Worm (Caenorhabditis elegans) whole organism, early embryonic: ENCODE results near the gene ncam-1.

Experiments
- B0310.2 ChIP-seq: sonication (generic microtip); optimal IDR thresholded peaks from 2 replicates; lab custom pipeline; 2016; ENCODE audit warnings: mild to moderate bottlenecking, missing genetic modification characterization, missing compliant biosample characterization
- F13C5.2 ChIP-seq: sonication (generic microtip); optimal IDR thresholded peaks from 2 replicates; lab custom pipeline; 2017; ENCODE audit warnings: mild to moderate bottlenecking, missing genetic modification characterization, inconsistent platforms, missing compliant biosample characterization
- aly-1 ChIP-seq: sonication (generic microtip); optimal IDR thresholded peaks from 2 replicates; lab custom pipeline; 2016; ENCODE audit warnings: missing genetic modification characterization, missing compliant biosample characterization
- ama-1 ChIP-seq: fragments of 150-350 bp; optimal IDR thresholded peaks from 2 replicates; lab custom pipeline; 2014
- ceh-13 ChIP-seq: fragments of 200-800 bp; sonication (Bioruptor generic); optimal IDR thresholded peaks from 2 replicates; lab custom pipeline; 2018; ENCODE audit warnings: mild to moderate bottlenecking, missing genetic modification characterization, missing compliant biosample characterization
- ceh-36 ChIP-seq: sonication (generic microtip); optimal IDR thresholded peaks from 2 replicates; lab custom pipeline; 2016; ENCODE audit warnings: missing genetic modification characterization, inconsistent platforms, missing compliant biosample characterization
- ets-7 ChIP-seq: sonication (generic microtip); optimal IDR thresholded peaks from 2 replicates; lab custom pipeline; 2016; ENCODE audit warnings: missing genotype, missing genetic modification characterization, missing compliant biosample characterization
- flt-1 ChIP-seq: fragments of 200-800 bp; sonication (Bioruptor generic); IDR thresholded peaks from 2 replicates; pipeline ENCODE4 v1.3.6; 2022; ENCODE audit warnings: missing genetic modification characterization, missing compliant biosample characterization
- hmbx-1 ChIP-seq: sonication (generic microtip); optimal IDR thresholded peaks from 2 replicates; lab custom pipeline; 2016; ENCODE audit warnings: mild to moderate bottlenecking, missing genetic modification characterization, missing compliant biosample characterization
- hmg-4 ChIP-seq: fragments of 200-800 bp; sonication (Bioruptor generic); optimal IDR thresholded peaks from 2 replicates; lab custom pipeline; 2018; ENCODE audit warnings: mild to moderate bottlenecking, missing genetic modification characterization, missing compliant biosample characterization
- hnd-1 ChIP-seq: sonication (generic microtip); optimal IDR thresholded peaks from 2 replicates; lab custom pipeline; 2016; ENCODE audit warnings: missing genetic modification characterization, missing compliant biosample characterization
- pes-1 ChIP-seq: fragments of 200-800 bp; sonication (Bioruptor generic); IDR thresholded peaks from 2 replicates; pipeline ENCODE4 v1.3.6; 2022; ENCODE audit warnings: missing genetic modification reagents, missing genetic modification characterization, missing compliant biosample characterization
- scrt-1 ChIP-seq: fragments of 200-800 bp; sonication (Bioruptor generic); IDR thresholded peaks from 2 replicates; pipeline ENCODE4 v1.3.6; 2022; ENCODE audit warnings: missing genetic modification characterization, missing compliant biosample characterization
- sea-1 ChIP-seq: fragments of 200-800 bp; sonication (Bioruptor generic); conservative IDR thresholded peaks from 2 replicates; pipeline ENCODE4 v1.3.6; 2022; ENCODE audit warnings: missing genetic modification characterization, missing compliant biosample characterization
- tbx-11 ChIP-seq: fragments of 200-800 bp; sonication (Bioruptor generic); IDR thresholded peaks from 2 replicates; pipeline ENCODE4 v1.3.6; 2022; ENCODE audit warnings: missing genetic modification characterization, missing compliant biosample characterization
- tbx-37 ChIP-seq: fragments of 200-800 bp; sonication (Bioruptor generic); conservative IDR thresholded peaks from 2 replicates; pipeline ENCODE4 v1.3.6; 2022; ENCODE audit warnings: missing genetic modification reagents, missing genetic modification characterization, missing compliant biosample characterization
- tra-4 ChIP-seq: sonication (generic microtip); optimal IDR thresholded peaks from 2 replicates; lab custom pipeline; 2017; ENCODE audit warnings: missing genetic modification characterization, missing compliant biosample characterization

Gene ncam-1

DNA sequence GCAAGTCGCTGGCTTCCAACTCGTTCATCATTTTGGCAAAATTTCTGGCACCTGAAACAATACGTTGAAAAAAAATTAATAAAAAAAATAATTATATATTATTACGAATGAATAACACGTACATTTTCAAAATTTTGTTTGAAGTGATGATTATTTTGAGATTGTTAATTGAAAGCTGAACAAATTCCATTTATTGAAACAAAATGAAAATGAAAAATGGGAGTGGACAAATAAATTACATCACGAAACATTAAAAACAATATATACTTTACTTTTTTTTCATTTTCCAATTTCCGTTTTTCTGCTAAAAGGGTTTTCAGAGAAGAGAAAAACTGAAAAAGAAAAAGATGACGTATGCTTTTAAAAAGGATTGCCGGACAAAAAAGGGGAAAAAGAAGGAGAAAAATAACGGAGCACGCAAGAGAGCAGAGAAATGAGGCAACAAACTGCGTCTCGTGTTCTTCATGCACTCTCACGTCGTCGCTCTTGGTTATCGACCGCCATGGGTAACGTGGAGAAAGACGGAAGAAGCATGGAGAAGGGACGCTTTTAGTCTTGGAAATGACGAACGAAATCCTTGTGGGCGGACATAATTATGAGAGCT lies 29.9 kb upstream of the ncam-1 start, which contains the start of gene rund-1:
rund-1 (minus strand) TSS at position 51 of the 604 bp plus-strand sequence.
- TF ChIP-seq B0310.2 (tag; lab: Kevin White, UChicago) (no peak), scrt-1 (no peak), pes-1 (no peak), F13C5.2 (tag; lab: Kevin White, UChicago) (peak; percentile 13), sea-1 (GFP tag; lab: Robert Waterston, UW) (no peak)

DNA sequence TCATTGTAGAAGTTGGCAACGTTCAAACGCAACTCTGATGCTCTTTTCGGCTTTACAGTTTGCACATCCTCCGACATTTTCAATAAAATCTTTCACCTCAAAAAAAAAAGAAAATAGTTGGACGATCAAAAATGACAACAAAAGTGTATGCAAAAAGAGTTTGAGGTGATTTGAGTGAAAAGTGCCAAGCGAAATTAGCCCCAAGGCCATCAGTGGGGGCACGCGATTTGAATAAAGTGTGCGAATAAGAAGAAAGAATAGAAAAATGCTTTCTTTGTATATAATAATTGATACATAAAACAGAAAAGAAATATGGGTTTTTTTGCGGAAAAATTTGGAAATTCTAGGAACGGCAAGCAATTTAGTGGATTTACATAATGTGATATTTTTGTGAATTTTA lies 25.6 kb upstream of the ncam-1 start, which contains the start of gene T19D7.5:
T19D7.5 (minus strand) TSS at position 101 of the 400 bp plus-strand sequence.
- no peak for TF ChIP-seq flt-1 (GFP tag; lab: Robert Waterston, UW)
- TF ChIP-seq ceh-13 (GFP tag; lab: Kevin White, UChicago): no peak
- no peak for TF ChIP-seq pes-1
- no peak for TF ChIP-seq tbx-37 (GFP tag; lab: Robert Waterston, UW)
- TF ChIP-seq scrt-1: no peak
- TF ChIP-seq hmbx-1 (tag; lab: Kevin White, UChicago): no peak
- TF ChIP-seq hmg-4 (GFP tag; lab: Kevin White, UChicago): no peak
- no peak for TF ChIP-seq hnd-1 (tag; lab: Kevin White, UChicago)
- TF ChIP-seq tra-4 (tag; lab: Kevin White, UChicago): no peak

DNA sequence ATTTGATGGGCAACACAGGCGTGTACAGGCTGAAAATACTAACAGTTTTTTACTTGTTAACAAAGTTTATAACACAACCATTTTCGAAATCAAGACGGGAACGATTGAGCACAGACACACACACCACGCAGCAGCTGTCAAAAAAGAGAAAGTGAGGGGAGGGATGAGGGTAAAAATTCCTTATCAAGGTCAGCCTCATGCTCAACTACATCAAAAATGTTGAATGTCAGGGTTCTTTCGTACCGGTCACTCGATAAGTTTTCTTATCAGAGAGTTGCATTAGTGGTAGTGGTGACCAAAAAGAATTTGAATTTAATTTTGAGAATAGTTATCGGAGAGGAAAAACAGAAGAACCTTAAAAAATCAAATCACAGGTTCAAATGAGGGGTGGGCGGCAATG lies 21.1 kb upstream of the ncam-1 start, which contains the start of gene T19D7.6:
T19D7.6 (minus strand) TSS at position 198 of the 400 bp plus-strand sequence.
- no peak for TF ChIP-seq tbx-11 (GFP tag; lab: Robert Waterston, UW)
- TF ChIP-seq scrt-1: no peak
- no peak for TF ChIP-seq tbx-37 (GFP tag; lab: Robert Waterston, UW)
- no peak for TF ChIP-seq B0310.2 (tag; lab: Kevin White, UChicago)
- no peak for TF ChIP-seq aly-1
- TF ChIP-seq tra-4 (tag; lab: Kevin White, UChicago): no peak
- no peak for TF ChIP-seq ama-1 (lab: Kevin White, UChicago)
- TF ChIP-seq ets-7: no peak
- TF ChIP-seq hmg-4 (GFP tag; lab: Kevin White, UChicago): no peak
- TF ChIP-seq F13C5.2 (tag; lab: Kevin White, UChicago): no peak

DNA sequence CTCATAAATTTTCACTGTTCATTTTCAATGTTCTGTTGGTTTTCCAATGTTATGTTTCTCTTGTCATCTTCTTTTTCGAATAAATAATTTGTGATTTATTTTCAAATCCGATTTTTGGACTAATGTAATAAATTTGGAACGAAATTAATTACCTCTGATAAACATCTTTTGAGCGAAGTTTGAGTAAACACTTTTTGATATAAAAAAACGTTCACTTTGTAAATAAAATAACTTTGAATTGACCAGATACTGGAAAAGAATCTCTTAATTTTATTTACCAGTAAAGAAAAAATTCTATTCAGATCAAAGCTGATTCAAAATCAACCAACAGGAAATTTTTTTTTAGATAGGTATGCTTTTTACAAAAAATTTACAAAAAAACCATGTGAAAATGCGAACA lies 19.9 kb upstream of the ncam-1 start, which contains the start of gene lgc-32:
lgc-32 (plus strand) TSS at position 301 of the 400 bp plus-strand sequence.
- TF ChIP-seq F13C5.2 (tag; lab: Kevin White, UChicago) (no peak), pes-1 (no peak), scrt-1 (no peak), ceh-13 (GFP tag; lab: Kevin White, UChicago) (no peak)

DNA sequence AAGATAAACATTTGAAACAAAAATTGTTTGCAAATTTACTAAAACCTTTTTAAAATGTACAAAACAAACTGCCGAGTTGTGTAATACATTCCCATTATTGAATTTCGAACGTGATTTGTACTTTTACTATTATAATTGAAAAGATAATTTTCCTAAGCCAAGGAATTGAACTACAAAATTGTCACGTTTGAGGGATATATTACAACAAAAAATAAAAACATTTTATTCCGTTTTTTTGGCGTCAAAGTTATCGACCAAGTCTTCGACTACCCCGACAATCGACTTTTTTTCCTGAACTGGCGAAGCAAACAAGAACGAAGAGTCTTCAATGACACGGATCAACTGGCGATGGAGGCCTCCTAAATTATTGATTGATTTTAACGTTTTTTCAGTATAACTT lies 10.8 kb upstream of the ncam-1 start, which contains the start of gene T19D7.7:
T19D7.7 (minus strand) TSS at position 101 of the 400 bp plus-strand sequence.
- TF ChIP-seq aly-1 (no peak), B0310.2 (tag; lab: Kevin White, UChicago) (no peak), ceh-36 (tag; lab: Kevin White, UChicago) (no peak), tbx-37 (GFP tag; lab: Robert Waterston, UW) (no peak), scrt-1 (no peak), pes-1 (no peak), hmbx-1 (tag; lab: Kevin White, UChicago) (no peak), ets-7 (no peak), sea-1 (GFP tag; lab: Robert Waterston, UW) (no peak), tbx-11 (GFP tag; lab: Robert Waterston, UW) (no peak)

DNA sequence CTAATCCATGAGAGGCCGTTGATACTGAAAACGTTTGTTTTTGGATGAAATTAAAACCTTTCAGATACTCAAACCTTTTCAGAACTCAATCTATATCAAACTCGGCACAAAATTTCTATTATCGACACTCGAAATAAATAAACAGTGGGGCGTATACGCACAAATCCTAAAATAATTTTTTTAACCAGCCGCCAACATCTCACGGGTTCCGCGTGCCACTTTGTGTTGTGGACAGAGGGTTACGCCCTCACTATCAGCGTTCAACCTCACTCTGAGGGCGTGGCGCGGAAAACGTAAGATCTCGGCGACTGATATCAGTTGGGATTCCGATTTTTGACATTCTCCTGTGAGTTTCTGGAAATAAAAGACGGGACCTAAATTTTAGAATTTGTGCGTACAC lies 10.3 kb upstream of the ncam-1 start:
- TF ChIP-seq hmg-4 (GFP tag; lab: Kevin White, UChicago): no peak
- no peak for TF ChIP-seq tbx-11 (GFP tag; lab: Robert Waterston, UW)
- TF ChIP-seq aly-1: no peak
- TF ChIP-seq pes-1: no peak

DNA sequence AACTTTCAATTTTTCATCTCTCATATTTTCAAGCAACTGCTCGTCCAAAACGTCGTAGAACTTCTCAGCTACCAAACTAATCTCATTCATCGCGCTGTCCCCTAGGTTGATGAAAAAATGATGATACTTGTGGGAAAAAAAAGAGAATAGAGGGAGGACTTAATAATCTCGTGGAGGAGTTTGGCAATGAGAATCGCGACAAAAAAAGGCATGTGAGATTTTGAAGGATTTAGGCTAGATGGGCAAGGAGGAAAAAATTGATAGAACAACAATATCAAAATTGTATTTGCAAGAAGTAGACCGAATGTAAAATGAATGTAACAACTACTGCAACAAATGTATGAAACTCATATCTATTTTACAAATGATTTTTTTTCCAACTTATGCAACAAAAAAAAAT lies 9.0 kb upstream of the ncam-1 start, which contains the start of gene Y9C12A.1:
Y9C12A.1 (minus strand) TSS at position 101 of the 400 bp plus-strand sequence.
- no peak for TF ChIP-seq pes-1
- no peak for TF ChIP-seq tra-4 (tag; lab: Kevin White, UChicago)
- no peak for TF ChIP-seq ceh-13 (GFP tag; lab: Kevin White, UChicago)
- TF ChIP-seq aly-1: no peak
- TF ChIP-seq B0310.2 (tag; lab: Kevin White, UChicago): no peak
- TF ChIP-seq tbx-11 (GFP tag; lab: Robert Waterston, UW): no peak
- no peak for TF ChIP-seq ets-7
- no peak for TF ChIP-seq sea-1 (GFP tag; lab: Robert Waterston, UW)
- TF ChIP-seq tbx-37 (GFP tag; lab: Robert Waterston, UW): no peak
- TF ChIP-seq hmbx-1 (tag; lab: Kevin White, UChicago): no peak
- no peak for TF ChIP-seq hmg-4 (GFP tag; lab: Kevin White, UChicago)
- TF ChIP-seq F13C5.2 (tag; lab: Kevin White, UChicago): no peak
- no peak for TF ChIP-seq flt-1 (GFP tag; lab: Robert Waterston, UW)
- no peak for TF ChIP-seq hnd-1 (tag; lab: Kevin White, UChicago)
- no peak for TF ChIP-seq ama-1 (lab: Kevin White, UChicago)

DNA sequence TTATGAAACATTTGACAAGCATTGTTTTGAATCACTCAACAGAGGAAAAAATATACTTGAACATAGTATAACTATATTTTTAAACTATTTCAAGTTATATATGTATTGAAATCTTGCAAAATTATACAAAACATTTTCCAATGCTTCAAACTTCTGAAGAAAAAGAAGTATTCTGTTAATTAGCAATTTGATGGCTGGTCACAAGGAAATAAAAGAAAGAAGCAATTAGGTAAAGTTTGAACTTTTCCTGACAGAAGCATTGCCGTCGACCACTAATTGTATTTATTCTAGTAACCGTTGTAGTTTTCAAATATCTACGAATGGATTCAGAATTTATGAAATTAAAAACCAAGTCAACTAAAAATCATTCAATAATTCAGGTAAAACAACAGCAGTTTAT lies 3.1 kb upstream of the ncam-1 start:
- TF ChIP-seq sea-1 (GFP tag; lab: Robert Waterston, UW) (no peak), aly-1 (no peak), tra-4 (tag; lab: Kevin White, UChicago) (no peak), hnd-1 (tag; lab: Kevin White, UChicago) (no peak), ceh-36 (tag; lab: Kevin White, UChicago) (no peak), ceh-13 (GFP tag; lab: Kevin White, UChicago) (no peak), scrt-1 (no peak)
